Worm (Caenorhabditis elegans) whole organism, young adult: ENCODE measurements around the gene pqn-36.

ENCODE experiments used
- B0019.2 ChIP-seq: fragments of 200-800 bp; sonication (Bioruptor generic); conservative IDR thresholded peaks from 2 replicates; pipeline ENCODE4 v1.3.6; 2022; ENCODE audit warnings: missing genetic modification reagents, missing genetic modification characterization, missing compliant biosample characterization
- B0261.1 ChIP-seq: sonication (generic microtip); optimal IDR thresholded peaks from 2 replicates; lab custom pipeline; 2016; ENCODE audit warnings: mild to moderate bottlenecking, missing genetic modification characterization, moderate library complexity, missing compliant biosample characterization
- C06A6.2 ChIP-seq: fragments of 200-800 bp; sonication (Bioruptor generic); conservative IDR thresholded peaks from 2 replicates; pipeline ENCODE4 v1.3.6; 2022; ENCODE audit warnings: missing genetic modification characterization, missing compliant biosample characterization
- F22D6.2 ChIP-seq: sonication (generic microtip); optimal IDR thresholded peaks from 2 replicates; lab custom pipeline; 2016; ENCODE audit warnings: mild to moderate bottlenecking, missing genetic modification characterization, missing compliant biosample characterization
- F23B12.7 ChIP-seq: sonication (generic microtip); optimal IDR thresholded peaks from 2 replicates; lab custom pipeline; 2017; ENCODE audit warnings: missing genetic modification characterization, mild to moderate bottlenecking, missing compliant biosample characterization, antibody characterized with exemption, moderate library complexity; ENCODE audit not compliant: insufficient read depth
- F37B4.10 ChIP-seq: fragments of 200-800 bp; sonication (Bioruptor generic); IDR thresholded peaks from 2 replicates; pipeline ENCODE4 v1.3.6; 2022; ENCODE audit warnings: missing genetic modification characterization, missing compliant biosample characterization
- F49E8.2 ChIP-seq: sonication (generic microtip); optimal IDR thresholded peaks from 3 replicates; lab custom pipeline; 2017; ENCODE audit warnings: missing genetic modification characterization, mild to moderate bottlenecking, missing compliant biosample characterization, antibody characterized with exemption, moderate library complexity; ENCODE audit not compliant: insufficient read depth
- F57A8.1 ChIP-seq: fragments of 200-800 bp; sonication (Bioruptor generic); optimal IDR thresholded peaks from 2 replicates; lab custom pipeline; 2018; ENCODE audit warnings: mild to moderate bottlenecking, missing genetic modification characterization, moderate library complexity, missing compliant biosample characterization
- T07F8.4 ChIP-seq: sonication (generic microtip); optimal IDR thresholded peaks from 2 replicates; lab custom pipeline; 2016; ENCODE audit warnings: mild to moderate bottlenecking, missing genetic modification characterization, moderate library complexity, missing compliant biosample characterization
- Y53F4B.3 ChIP-seq: fragments of 200-800 bp; sonication (Bioruptor generic); IDR thresholded peaks from 2 replicates; pipeline ENCODE4 v1.3.6; 2022; ENCODE audit warnings: missing genetic modification reagents, missing genetic modification characterization, missing compliant biosample characterization
- Y56A3A.18 ChIP-seq: fragments of 200-800 bp; sonication (Bioruptor generic); IDR thresholded peaks from 2 replicates; pipeline ENCODE4 v1.3.6; 2022; ENCODE audit warnings: missing genetic modification reagents, missing genetic modification characterization, missing compliant biosample characterization
- Y67H2A.10 ChIP-seq: fragments of 200-800 bp; sonication (Bioruptor generic); conservative IDR thresholded peaks from 2 replicates; pipeline ENCODE4 v1.3.6; 2022; ENCODE audit warnings: missing genetic modification reagents, missing genetic modification characterization, missing compliant biosample characterization
- ama-1 ChIP-seq, 3 experiments: fragments of 150-350 bp in 1 of 3; sonication (generic microtip) in 2 of 3; optimal IDR thresholded peaks; 2 replicates each; lab custom pipeline; 2014 to 2018; ENCODE audit warnings: missing biosample characterization in 2 of 3, missing genetic modification characterization in 2 of 3, missing genetic modification reagents in 2 of 3
- aptf-2 ChIP-seq: fragments of 200-800 bp; sonication (Bioruptor generic); conservative IDR thresholded peaks from 2 replicates; pipeline ENCODE4 v1.3.6; 2022; ENCODE audit warnings: missing genetic modification reagents, missing genetic modification characterization, missing compliant biosample characterization
- attf-3 ChIP-seq: fragments of 200-800 bp; sonication (Bioruptor generic); conservative IDR thresholded peaks from 2 replicates; pipeline ENCODE4 v1.3.6; 2022; ENCODE audit warnings: missing genetic modification reagents, missing genetic modification characterization, missing compliant biosample characterization
- attf-5 ChIP-seq: fragments of 200-800 bp; sonication (Bioruptor generic); optimal IDR thresholded peaks from 2 replicates; lab custom pipeline; 2018; ENCODE audit warnings: mild to moderate bottlenecking, missing genetic modification characterization, missing compliant biosample characterization
- attf-6 ChIP-seq: fragments of 200-800 bp; sonication (Bioruptor generic); IDR thresholded peaks from 2 replicates; pipeline ENCODE4 v1.3.6; 2022; ENCODE audit warnings: missing genetic modification reagents, missing genetic modification characterization, missing compliant biosample characterization
- cebp-1 ChIP-seq, 2 experiments: fragments of 200-800 bp in 1 of 2; sonication (Bioruptor generic) in 1 of 2; sonication (generic microtip) in 1 of 2; IDR thresholded peaks in 1 of 2; optimal IDR thresholded peaks in 1 of 2; 2 replicates each; pipeline versions ENCODE4 v1.3.6 to Lab custom; 2017 to 2022; ENCODE audit warnings: missing compliant biosample characterization in 2 of 2, missing genetic modification characterization in 2 of 2, mild to moderate bottlenecking in 1 of 2, missing genetic modification reagents in 1 of 2, moderate library complexity in 1 of 2
- ceh-100 ChIP-seq: fragments of 200-800 bp; sonication (Bioruptor generic); IDR thresholded peaks from 2 replicates; pipeline ENCODE4 v1.3.6; 2022; ENCODE audit warnings: missing genetic modification reagents, missing genetic modification characterization, missing compliant biosample characterization
- ceh-27 ChIP-seq: fragments of 200-800 bp; sonication (Bioruptor generic); optimal IDR thresholded peaks from 2 replicates; lab custom pipeline; 2018; ENCODE audit warnings: mild to moderate bottlenecking, missing genetic modification characterization, moderate library complexity, missing compliant biosample characterization
- ceh-91 ChIP-seq: fragments of 200-800 bp; sonication (Bioruptor generic); IDR thresholded peaks from 2 replicates; pipeline ENCODE4 v1.3.6; 2022; ENCODE audit warnings: missing genetic modification reagents, missing genetic modification characterization, missing compliant biosample characterization
- die-1 ChIP-seq: sonication (generic microtip); optimal IDR thresholded peaks from 2 replicates; lab custom pipeline; 2016; ENCODE audit warnings: missing genotype, mild to moderate bottlenecking, missing genetic modification characterization, missing compliant biosample characterization
- dox-1 ChIP-seq: fragments of 200-800 bp; sonication (Bioruptor generic); IDR thresholded peaks from 2 replicates; pipeline ENCODE4 v1.3.6; 2022; ENCODE audit warnings: missing genetic modification reagents, missing genetic modification characterization, missing compliant biosample characterization
- egrh-3 ChIP-seq: fragments of 200-800 bp; sonication (Bioruptor generic); IDR thresholded peaks from 2 replicates; pipeline ENCODE4 v1.3.6; 2022; ENCODE audit warnings: missing genetic modification reagents, missing genetic modification characterization, missing compliant biosample characterization
- fkh-3 ChIP-seq: sonication (generic microtip); optimal IDR thresholded peaks from 2 replicates; lab custom pipeline; 2016; ENCODE audit warnings: mild to moderate bottlenecking, missing genetic modification characterization, missing compliant biosample characterization
- gei-17 ChIP-seq: fragments of 200-800 bp; sonication (Bioruptor generic); optimal IDR thresholded peaks from 2 replicates; lab custom pipeline; 2018; ENCODE audit warnings: mild to moderate bottlenecking, missing genetic modification characterization, missing compliant biosample characterization
- him-1 ChIP-seq: sonication (generic microtip); optimal IDR thresholded peaks from 2 replicates; lab custom pipeline; 2016; ENCODE audit warnings: missing genotype, missing genetic modification reagents, missing genetic modification characterization, missing compliant biosample characterization
- hmg-20 ChIP-seq: fragments of 200-800 bp; sonication (Bioruptor generic); IDR thresholded peaks from 2 replicates; pipeline ENCODE4 v1.3.6; 2022; ENCODE audit warnings: missing genetic modification reagents, missing genetic modification characterization, missing compliant biosample characterization
- let-526 ChIP-seq: fragments of 200-800 bp; sonication (Bioruptor generic); IDR thresholded peaks from 2 replicates; pipeline ENCODE4 v1.3.6; 2022; ENCODE audit warnings: missing genetic modification reagents, missing genetic modification characterization, missing compliant biosample characterization
- lir-1 ChIP-seq: fragments of 200-800 bp; sonication (Bioruptor generic); conservative IDR thresholded peaks from 2 replicates; pipeline ENCODE4 v1.3.6; 2022; ENCODE audit warnings: missing genetic modification reagents, missing genetic modification characterization, missing compliant biosample characterization
- madf-10 ChIP-seq: sonication (generic microtip); optimal IDR thresholded peaks from 2 replicates; lab custom pipeline; 2016; ENCODE audit warnings: mild to moderate bottlenecking, missing genetic modification characterization, missing compliant biosample characterization
- mcd-1 ChIP-seq: fragments of 200-800 bp; sonication (Bioruptor generic); IDR thresholded peaks from 2 replicates; pipeline ENCODE4 v1.3.6; 2022; ENCODE audit warnings: missing genetic modification reagents, missing genetic modification characterization, missing compliant biosample characterization
- nhr-80 ChIP-seq: sonication (generic microtip); optimal IDR thresholded peaks from 2 replicates; lab custom pipeline; 2016; ENCODE audit warnings: missing genetic modification characterization, missing compliant biosample characterization
- nhr-90 ChIP-seq: sonication (generic microtip); optimal IDR thresholded peaks from 2 replicates; lab custom pipeline; 2016; ENCODE audit warnings: missing genotype, mild to moderate bottlenecking, missing genetic modification characterization, missing compliant biosample characterization
- rcor-1 ChIP-seq: fragments of 200-800 bp; sonication (Bioruptor generic); IDR thresholded peaks from 2 replicates; pipeline ENCODE4 v1.3.6; 2022; ENCODE audit warnings: missing genetic modification reagents, missing genetic modification characterization, missing compliant biosample characterization
- rec-8 ChIP-seq, 2 experiments: sonication (generic microtip); optimal IDR thresholded peaks; 2 replicates each; lab custom pipeline; 2016; ENCODE audit warnings: mild to moderate bottlenecking in 2 of 2, missing genetic modification characterization in 2 of 2, missing genetic modification reagents in 2 of 2, missing genotype in 2 of 2, missing biosample characterization in 1 of 2, missing compliant biosample characterization in 1 of 2, moderate library complexity in 1 of 2
- sdz-38 ChIP-seq: sonication (generic microtip); optimal IDR thresholded peaks from 2 replicates; lab custom pipeline; 2016; ENCODE audit warnings: missing genotype, missing genetic modification characterization, missing compliant biosample characterization
- snpc-1.3 ChIP-seq: sonication (generic microtip); optimal IDR thresholded peaks from 2 replicates; lab custom pipeline; 2017; ENCODE audit warnings: missing genetic modification characterization, mild to moderate bottlenecking, missing compliant biosample characterization, antibody characterized with exemption, moderate library complexity, missing genotype, missing genetic modification reagents; ENCODE audit not compliant: insufficient read depth
- snpc-3.4 ChIP-seq: sonication (generic microtip); optimal IDR thresholded peaks from 2 replicates; lab custom pipeline; 2017; ENCODE audit warnings: missing genetic modification characterization, mild to moderate bottlenecking, missing compliant biosample characterization, antibody characterized with exemption, moderate library complexity, missing genotype, missing genetic modification reagents
- snpc-4 ChIP-seq, 5 experiments: fragments of 150-350 bp in 1 of 5; sonication (generic microtip) in 4 of 5; optimal IDR thresholded peaks; 2 replicates each; lab custom pipeline; 2014 to 2018; ENCODE audit warnings: missing genetic modification characterization in 5 of 5, missing biosample characterization in 3 of 5, antibody characterized with exemption in 2 of 5, mild to moderate bottlenecking in 2 of 5, missing compliant biosample characterization in 2 of 5, missing genotype in 2 of 5, moderate library complexity in 2 of 5, missing genetic modification reagents in 1 of 5
- tbp1 ChIP-seq: fragments of 200-800 bp; sonication (Bioruptor generic); optimal IDR thresholded peaks from 2 replicates; lab custom pipeline; 2018; ENCODE audit warnings: mild to moderate bottlenecking, missing genetic modification characterization, missing compliant biosample characterization
- unc-62 ChIP-seq: fragments of 150-350 bp; optimal IDR thresholded peaks from 2 replicates; lab custom pipeline; 2014; ENCODE audit warnings: missing biosample characterization, missing genetic modification reagents, missing genetic modification characterization
- zfh-2 ChIP-seq: fragments of 200-800 bp; sonication (Bioruptor generic); conservative IDR thresholded peaks from 2 replicates; pipeline ENCODE4 v1.3.6; 2022; ENCODE audit warnings: missing genetic modification reagents, missing genetic modification characterization, missing compliant biosample characterization

Gene pqn-36

ce11 chrX:15372772-15373171, 42.5 kb downstream of the pqn-36 start:
- TF ChIP-seq F37B4.10 (no peak), zfh-2 (GFP tag; lab: Robert Waterston, UW) (peak; percentile 71), attf-5 (GFP tag; lab: Kevin White, UChicago) (no peak)

DNA sequence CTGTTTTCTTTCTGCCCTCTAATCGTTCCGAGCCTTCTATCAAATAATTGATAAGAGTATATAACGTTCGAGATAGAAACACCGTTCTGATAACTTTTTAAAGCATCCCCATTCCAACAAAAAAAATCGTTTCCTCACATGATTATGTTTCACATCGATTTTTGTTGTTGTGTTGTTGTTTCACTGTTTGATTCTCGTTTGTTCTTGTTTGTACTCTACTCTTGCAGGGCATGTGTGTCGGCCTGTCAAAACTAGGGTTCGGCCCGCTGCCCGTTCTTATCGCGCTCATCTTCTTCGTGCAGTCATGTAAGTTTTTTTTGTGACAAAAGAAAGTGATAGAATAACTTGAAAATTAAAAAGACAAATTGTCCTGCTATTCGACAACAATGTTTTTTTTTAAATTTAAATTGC, 49.5 kb downstream of the pqn-36 start, which contains the start of gene C33A11.2:
C33A11.2 (plus strand) TSS at position 226 of the 411 bp plus-strand sequence.
- TF ChIP-seq cebp-1 (GFP tag; IDR thresholded peaks at IDR 0.05; lab: Robert Waterston, UW) (0 out of 2 replicates have a peak, but pooled peaks have one; percentile 39), cebp-1 (tag; optimal IDR thresholded peaks at IDR 0.05; lab: Kevin White, UChicago) (peak; percentile 12), let-526 (GFP tag; lab: Robert Waterston, UW) (peak; percentile 59; the same call in 1 of the 2 replicates), unc-62 (GFP tag; lab: Kevin White, UChicago) (peak; percentile 29), rec-8 (tag; optimal IDR thresholded peaks at IDR 0.05; lab: Kevin White, UChicago) (no peak), nhr-90 (tag; lab: Kevin White, UChicago) (no peak), hmg-20 (GFP tag; lab: Robert Waterston, UW) (no peak), snpc-4 (GFP tag; optimal IDR thresholded peaks at IDR 0.05; lab: Kevin White, UChicago) (no peak), snpc-4 (tag; optimal IDR thresholded peaks at IDR 0.05; lab: Kevin White, UChicago) (no peak), madf-10 (tag; lab: Kevin White, UChicago) (no peak), dox-1 (0 out of 2 replicates have a peak, but pooled peaks have one; percentile 11), F49E8.2 (no peak), C06A6.2 (GFP tag; lab: Robert Waterston, UW) (no peak), snpc-1.3 (no peak), fkh-3 (tag; lab: Kevin White, UChicago) (no peak), attf-6 (GFP tag; lab: Robert Waterston, UW) (no peak), tbp1 (GFP tag; lab: Kevin White, UChicago) (peak; percentile 9), nhr-80 (tag; lab: Kevin White, UChicago) (peak; percentile 86)

ce11 chrX:15365235-15365634, 50.1 kb downstream of the pqn-36 start:
- TF ChIP-seq ceh-27 (GFP tag; lab: Kevin White, UChicago) (peak; percentile 82), him-1 (tag; lab: Kevin White, UChicago) (no peak), B0019.2 (GFP tag; lab: Robert Waterston, UW) (no peak), rcor-1 (GFP tag; lab: Robert Waterston, UW) (peak; percentile 64), F57A8.1 (GFP tag; lab: Kevin White, UChicago) (no peak), Y53F4B.3 (GFP tag; lab: Robert Waterston, UW) (no peak), egrh-3 (GFP tag; lab: Robert Waterston, UW) (no peak), Y56A3A.18 (GFP tag; lab: Robert Waterston, UW) (no peak), B0261.1 (tag; lab: Kevin White, UChicago) (no peak), attf-3 (GFP tag; lab: Robert Waterston, UW) (no peak), lir-1 (GFP tag; lab: Robert Waterston, UW) (no peak), T07F8.4 (tag; lab: Kevin White, UChicago) (no peak), ama-1 (optimal IDR thresholded peaks at IDR 0.05; lab: Kevin White, UChicago) (no peak), ama-1 (GFP tag; optimal IDR thresholded peaks at IDR 0.05; lab: Kevin White, UChicago) (no peak), nhr-90 (tag; lab: Kevin White, UChicago) (no peak), ceh-91 (no peak), F37B4.10 (no peak), F49E8.2 (no peak), ceh-100 (no peak), snpc-3.4 (tag; lab: Kevin White, UChicago) (no peak), Y67H2A.10 (GFP tag; lab: Robert Waterston, UW) (no peak; the same call in 1 of the 2 replicates), die-1 (tag; lab: Kevin White, UChicago) (no peak), sdz-38 (no peak), gei-17 (peak; percentile 22), F23B12.7 (tag; lab: Kevin White, UChicago) (no peak), aptf-2 (no peak), mcd-1 (peak; percentile 52), attf-5 (GFP tag; lab: Kevin White, UChicago) (peak; percentile 76), F22D6.2 (tag; lab: Kevin White, UChicago) (no peak)
